Fruit fly (Drosophila melanogaster) whole organism, embryonic: ENCODE data around the gene HemK2.

Experiments
- CG13424 ChIP-seq: fragments of 200-800 bp; sonication (Bioruptor generic); optimal IDR thresholded peaks from 2 replicates; lab custom pipeline; 2019; ENCODE audit warnings: missing biosample characterization, mild to moderate bottlenecking, missing genetic modification characterization, moderate library complexity
- CG9876 ChIP-seq: fragments of 200-800 bp; sonication (Bioruptor generic); optimal IDR thresholded peaks from 2 replicates; lab custom pipeline; 2016; ENCODE audit warnings: missing biosample characterization, missing genetic modification characterization
- Deaf1 ChIP-seq: fragments of 200-800 bp; optimal IDR thresholded peaks from 3 replicates; lab custom pipeline; 2019; ENCODE audit warnings: missing biosample characterization, mild to moderate bottlenecking, missing genetic modification characterization, moderate library complexity

- TF ChIP-seq CG13424, result no peak
- no peak for TF ChIP-seq Deaf1 (tag; lab: Kevin White, UChicago)
- no peak for TF ChIP-seq CG9876
Observed at dm6 chr2L:2734946-2735345, 24.5 kb downstream of the HemK2 start.
